Fruit fly (Drosophila melanogaster): ENCODE measurements around the gene stops.

stops gene

dm6 chr3R:31194627-31195026 lies 25.7 kb upstream of the stops start:
- TF ChIP-seq salr (GFP tag; optimal IDR thresholded peaks at IDR 0.05) (no peak), CG6792 (GFP tag; optimal IDR thresholded peaks at IDR 0.05) (no peak), achi (GFP tag; optimal IDR thresholded peaks at IDR 0.05) (no peak), Sox15 (GFP tag; optimal IDR thresholded peaks at IDR 0.05) (no peak), Gug (GFP tag; IDR thresholded peaks at IDR 0.05) (no peak), vri (GFP tag; optimal IDR thresholded peaks at IDR 0.05) (peak; percentile 63), Met (GFP tag; optimal IDR thresholded peaks at IDR 0.05) (no peak), fkh (GFP tag; optimal IDR thresholded peaks at IDR 0.05) (peak; percentile 67), CG11902 (GFP tag; optimal IDR thresholded peaks at IDR 0.05) (no peak), esn (GFP tag; optimal IDR thresholded peaks at IDR 0.05) (no peak), Eip93F (GFP tag; optimal IDR thresholded peaks at IDR 0.05) (peak; percentile 16), Lpt (GFP tag; optimal IDR thresholded peaks at IDR 0.05) (no peak), Eip78C (GFP tag) (peak; percentile 18), CG10669 (GFP tag; optimal IDR thresholded peaks at IDR 0.05) (no peak), CG3919 (GFP tag; optimal IDR thresholded peaks at IDR 0.05) (no peak), CG32006 (GFP tag; optimal IDR thresholded peaks at IDR 0.05) (no peak), CG9139 (GFP tag; optimal IDR thresholded peaks at IDR 0.05) (no peak)

- TF ChIP-seq CG6163 (GFP tag; IDR thresholded peaks at IDR 0.05) (no peak), cyc (GFP tag; optimal IDR thresholded peaks at IDR 0.05) (no peak), CG3032 (tag; optimal IDR thresholded peaks at IDR 0.05) (no peak), Met (GFP tag; optimal IDR thresholded peaks at IDR 0.05) (no peak), Gug (GFP tag; IDR thresholded peaks at IDR 0.05) (no peak), CG1621 (tag; optimal IDR thresholded peaks at IDR 0.05) (no peak), ss (GFP tag; optimal IDR thresholded peaks at IDR 0.05) (no peak), OdsH (GFP tag; optimal IDR thresholded peaks at IDR 0.05) (no peak), CG8319 (GFP tag; optimal IDR thresholded peaks at IDR 0.05) (no peak), fkh (GFP tag; optimal IDR thresholded peaks at IDR 0.05) (no peak), Sox14 (GFP tag; optimal IDR thresholded peaks at IDR 0.05) (no peak), esn (GFP tag; optimal IDR thresholded peaks at IDR 0.05) (no peak), CG16779 (tag; optimal IDR thresholded peaks at IDR 0.05) (no peak), CG11762 (GFP tag; optimal IDR thresholded peaks at IDR 0.05; ENCODE audit: insufficient read depth) (no peak), achi (GFP tag; optimal IDR thresholded peaks at IDR 0.05) (no peak), Hr4 (GFP tag; optimal IDR thresholded peaks at IDR 0.05) (no peak), CG11902 (GFP tag; optimal IDR thresholded peaks at IDR 0.05) (no peak), dac (GFP tag; optimal IDR thresholded peaks at IDR 0.05) (no peak), Sox15 (GFP tag; optimal IDR thresholded peaks at IDR 0.05) (no peak)
Measured at dm6 chr3R:31193062-31193461, 24.2 kb upstream of the stops start, which contains the start of gene bnk. bnk (plus strand) TSS chr3R:31193362.

dm6 chr3R:31181816-31182215 lies 12.9 kb upstream of the stops start:
- TF ChIP-seq CG3032 (tag; optimal IDR thresholded peaks at IDR 0.05) = no peak

dm6 chr3R:31168429-31168828 lies 477 bp downstream of the stops start:
- TF ChIP-seq CG11902 (GFP tag; optimal IDR thresholded peaks at IDR 0.05) = no peak
- no peak for TF ChIP-seq CG34406 (GFP tag; optimal IDR thresholded peaks at IDR 0.05)
- TF ChIP-seq CG6808 (GFP tag; optimal IDR thresholded peaks at IDR 0.05) = no peak
- no peak for TF ChIP-seq CG15336 (GFP tag; IDR thresholded peaks at IDR 0.05)
- no peak for TF ChIP-seq CG31627 (GFP tag; optimal IDR thresholded peaks at IDR 0.05)
- no peak for TF ChIP-seq spab (GFP tag; optimal IDR thresholded peaks at IDR 0.05)
- TF ChIP-seq acj6 (GFP tag; optimal IDR thresholded peaks at IDR 0.05) = no peak
- no peak for TF ChIP-seq Sox102F (GFP tag; optimal IDR thresholded peaks at IDR 0.05)
- TF ChIP-seq CG6276 (GFP tag; optimal IDR thresholded peaks at IDR 0.05) = no peak
- TF ChIP-seq Eip78C (GFP tag) = no peak
- no peak for TF ChIP-seq CG10669 (GFP tag; optimal IDR thresholded peaks at IDR 0.05)
- TF ChIP-seq lz (GFP tag; optimal IDR thresholded peaks at IDR 0.05) = no peak
- TF ChIP-seq Smox (GFP tag; optimal IDR thresholded peaks at IDR 0.05) = no peak
- TF ChIP-seq cyc (GFP tag; optimal IDR thresholded peaks at IDR 0.05) = no peak
- TF ChIP-seq CG16779 (tag; optimal IDR thresholded peaks at IDR 0.05) = no peak
- TF ChIP-seq Hr4 (GFP tag; optimal IDR thresholded peaks at IDR 0.05) = no peak
- no peak for TF ChIP-seq OdsH (GFP tag; optimal IDR thresholded peaks at IDR 0.05)
- TF ChIP-seq Lpt (GFP tag; optimal IDR thresholded peaks at IDR 0.05) = no peak
- no peak for TF ChIP-seq esn (GFP tag; optimal IDR thresholded peaks at IDR 0.05)
- no peak for TF ChIP-seq CG8632 (GFP tag; optimal IDR thresholded peaks at IDR 0.05)
